Worm (Caenorhabditis elegans): ENCODE data around the gene C16C8.4.

Gene C16C8.4

DNA sequence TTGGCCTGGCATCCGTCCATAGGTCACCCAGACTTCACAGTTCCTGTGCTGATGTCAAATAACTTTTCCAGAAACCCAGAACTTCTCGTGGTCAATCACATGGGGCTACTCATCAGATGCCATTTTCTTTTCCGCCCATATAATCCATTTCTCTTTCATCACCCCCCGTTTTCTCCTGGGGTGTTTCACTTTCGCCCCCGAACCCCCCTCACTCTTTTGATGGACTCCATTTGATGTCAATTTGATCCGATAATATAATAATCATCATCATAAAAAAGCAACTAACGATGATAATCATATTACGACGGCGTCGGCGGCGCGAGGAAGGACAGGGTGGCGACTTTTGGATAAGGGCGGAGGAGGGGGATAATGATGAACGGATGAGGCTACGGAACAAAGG lies 5.9 kb downstream of the C16C8.4 start:
- no peak for TF ChIP-seq cebp-2 (GFP tag; IDR thresholded peaks at IDR 0.05)

DNA sequence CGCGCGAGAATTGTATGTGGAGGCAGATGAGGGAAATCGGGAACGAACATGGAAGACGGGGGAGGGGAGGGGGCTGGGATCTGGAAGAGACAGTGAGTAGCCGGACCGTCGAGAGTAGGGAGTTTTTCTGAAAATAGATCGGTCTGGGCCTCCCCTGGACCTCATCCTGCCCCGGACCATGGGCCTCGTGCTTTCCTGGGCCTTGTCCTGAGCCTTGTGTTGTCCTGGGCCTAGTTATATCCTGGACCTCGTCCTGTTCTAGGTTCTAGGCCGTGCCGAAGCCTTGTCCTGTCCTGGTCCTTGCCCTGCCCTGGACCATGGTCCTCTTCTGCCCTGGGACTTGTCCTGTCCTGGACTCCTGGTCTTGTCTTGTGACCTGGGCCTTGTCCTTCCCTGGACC lies 6.8 kb downstream of the C16C8.4 start:
- peak; percentile 43; the same call in 1 of the 2 replicates for TF ChIP-seq egrh-3 (GFP tag; IDR thresholded peaks at IDR 0.05)
- TF ChIP-seq lsy-27 (tag; optimal IDR thresholded peaks at IDR 0.05; ENCODE audit: borderline replicate concordance, insufficient read depth) = no peak
- peak; percentile 58 for TF ChIP-seq zfh-2 (GFP tag; conservative IDR thresholded peaks at IDR 0.05)
- TF ChIP-seq aptf-3 (GFP tag; IDR thresholded peaks at IDR 0.05) = 0 out of 2 replicates have a peak, but pooled peaks have one; percentile 46

DNA sequence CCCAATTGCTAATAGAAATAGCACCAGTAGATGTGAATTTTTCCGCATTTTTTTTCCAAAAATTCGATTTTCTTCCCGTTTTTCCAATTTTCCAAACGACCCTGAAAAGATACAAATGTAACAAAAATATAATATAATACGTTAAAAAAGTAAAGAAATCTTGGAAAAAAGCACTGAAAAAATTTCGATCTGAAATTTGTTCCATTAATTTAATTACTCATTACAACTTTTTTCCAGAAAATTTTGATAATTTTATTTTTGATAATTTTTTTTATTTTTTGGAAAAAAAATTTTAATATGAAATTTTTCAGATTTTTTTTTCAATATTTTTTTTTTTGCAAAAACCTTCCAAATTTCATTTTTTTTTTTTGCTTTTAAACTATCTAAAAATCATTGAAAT lies 7.8 kb downstream of the C16C8.4 start, which contains the start of gene skpo-2:
Gene skpo-2, minus strand, starts transcription at position 101 of the 400 bp plus-strand sequence.
- no peak for TF ChIP-seq dox-1 (GFP tag; IDR thresholded peaks at IDR 0.05)
- TF ChIP-seq nhr-80 (tag; optimal IDR thresholded peaks at IDR 0.05) = no peak
- no peak for TF ChIP-seq lin-26 (GFP tag; IDR thresholded peaks at IDR 0.05)
- no peak for TF ChIP-seq lsy-27 (tag; optimal IDR thresholded peaks at IDR 0.05; ENCODE audit: borderline replicate concordance, insufficient read depth)

DNA sequence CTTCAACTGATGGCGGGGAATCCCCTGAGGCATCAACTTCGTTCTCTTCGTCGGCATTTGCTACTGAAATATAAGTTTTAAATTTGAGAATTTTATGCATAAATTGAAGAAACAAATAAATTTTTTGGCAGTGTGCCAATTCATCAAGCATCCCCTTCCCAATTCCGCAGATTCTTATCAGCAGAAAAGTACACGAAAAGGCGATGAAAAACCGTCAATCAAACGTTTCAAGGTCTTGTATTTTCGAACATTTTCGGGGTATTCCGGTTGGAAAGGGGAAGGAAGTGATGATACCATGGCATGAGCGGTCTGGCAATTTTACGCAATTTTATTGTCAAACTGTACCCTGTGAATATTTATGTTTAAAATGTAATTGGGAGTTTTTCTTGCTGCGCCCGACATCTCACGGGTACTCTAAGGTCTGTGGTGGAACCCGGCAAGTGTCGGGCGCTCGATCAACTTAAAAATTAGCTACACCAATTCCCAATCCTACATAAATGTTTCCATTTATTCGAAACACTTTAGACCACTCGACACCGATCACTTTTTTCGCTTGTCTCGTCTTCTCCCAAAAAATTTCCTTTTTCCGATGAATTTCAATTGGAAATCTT lies 9.2 kb downstream of the C16C8.4 start:
- TF ChIP-seq pha-4 (tag; optimal IDR thresholded peaks at IDR 0.05) (no peak), rcor-1 (GFP tag; IDR thresholded peaks at IDR 0.05) (no peak), ceh-27 (GFP tag; optimal IDR thresholded peaks at IDR 0.05) (no peak), ets-4 (GFP tag; optimal IDR thresholded peaks at IDR 0.05) (peak; percentile 17), ztf-18 (tag; optimal IDR thresholded peaks at IDR 0.05) (no peak), sptf-2 (GFP tag; optimal IDR thresholded peaks at IDR 0.05) (no peak), Y53F4B.3 (GFP tag; IDR thresholded peaks at IDR 0.05) (no peak), dox-1 (GFP tag; IDR thresholded peaks at IDR 0.05) (0 out of 2 replicates have a peak, but pooled peaks have one; percentile 16), unc-62 (GFP tag; optimal IDR thresholded peaks at IDR 0.05) (no peak), F49E8.2 (tag; optimal IDR thresholded peaks at IDR 0.05; ENCODE audit: insufficient read depth) (no peak), ztf-22 (GFP tag; optimal IDR thresholded peaks at IDR 0.05) (no peak), fkh-3 (tag; optimal IDR thresholded peaks at IDR 0.05) (no peak), C17E4.6 (GFP tag; IDR thresholded peaks at IDR 0.05) (no peak), cebp-1 (GFP tag; IDR thresholded peaks at IDR 0.05) (no peak), cebp-1 (tag; optimal IDR thresholded peaks at IDR 0.05) (no peak), Y95B8A.8 (GFP tag; IDR thresholded peaks at IDR 0.05) (no peak), ztf-25 (GFP tag; IDR thresholded peaks at IDR 0.05) (no peak), tbx-9 (tag; optimal IDR thresholded peaks at IDR 0.05; ENCODE audit: borderline replicate concordance) (no peak), nhr-80 (tag; optimal IDR thresholded peaks at IDR 0.05) (peak; percentile 30), ztf-26 (tag; optimal IDR thresholded peaks at IDR 0.05) (no peak), athp-1 (tag; optimal IDR thresholded peaks at IDR 0.05) (no peak), snpc-4 (GFP tag; optimal IDR thresholded peaks at IDR 0.05) (no peak), snpc-4 (tag; optimal IDR thresholded peaks at IDR 0.05) (peak; percentile 3 to 75 (median 58)), attf-6 (GFP tag; IDR thresholded peaks at IDR 0.05) (no peak)

DNA sequence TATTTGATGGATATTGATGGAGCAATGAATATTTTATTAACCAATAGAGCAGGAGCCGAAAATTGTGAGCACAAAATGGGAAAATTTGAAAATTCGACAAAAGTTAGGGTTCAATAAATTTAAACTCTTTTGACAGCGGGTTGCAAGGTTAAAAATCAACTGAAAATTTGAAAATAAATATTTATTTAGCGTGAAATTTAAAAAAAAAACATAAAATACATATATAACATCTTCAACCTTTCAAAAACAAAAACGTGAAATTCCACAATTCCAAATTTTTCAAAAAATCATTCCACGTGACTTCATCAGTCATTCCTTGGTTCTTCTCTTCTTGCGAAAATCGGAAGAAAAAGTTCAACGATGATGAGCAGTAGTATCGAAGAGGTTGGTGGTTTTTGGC lies 14.8 kb downstream of the C16C8.4 start, which contains the start of gene C16C8.18:
Gene C16C8.18, plus strand, starts transcription at position 301 of the 400 bp plus-strand sequence.
- TF ChIP-seq Y79H2A.3 (GFP tag; conservative IDR thresholded peaks at IDR 0.05) = no peak
- TF ChIP-seq ztf-22 (GFP tag; optimal IDR thresholded peaks at IDR 0.05) = no peak
- TF ChIP-seq attf-6 (GFP tag; IDR thresholded peaks at IDR 0.05) = no peak
- no peak for TF ChIP-seq pbrm-1 (GFP tag; IDR thresholded peaks at IDR 0.05)
- TF ChIP-seq Y53G8AR.9 (GFP tag; conservative IDR thresholded peaks at IDR 0.05) = no peak
- TF ChIP-seq akir-1 (GFP tag; optimal IDR thresholded peaks at IDR 0.05) = no peak
- TF ChIP-seq T07F8.4 (tag; optimal IDR thresholded peaks at IDR 0.05) = no peak
- no peak for TF ChIP-seq rpc-1 (optimal IDR thresholded peaks at IDR 0.05)
- no peak for TF ChIP-seq rpc-1 (tag; optimal IDR thresholded peaks at IDR 0.05)
- no peak for TF ChIP-seq tbp1 (GFP tag; optimal IDR thresholded peaks at IDR 0.05)
- TF ChIP-seq madf-8 (GFP tag; conservative IDR thresholded peaks at IDR 0.05) = no peak
